Fruit fly (Drosophila melanogaster) whole organism, wandering third instar larva: ENCODE results near the gene Mulk.

Experiments
- Abd-B ChIP-seq: fragments of >200 bp; optimal IDR thresholded peaks from 2 replicates; lab custom pipeline; 2017; ENCODE audit warnings: missing biosample characterization, missing genetic modification characterization
- CG32264 ChIP-seq: fragments of 200-800 bp; sonication (Bioruptor generic); optimal IDR thresholded peaks from 2 replicates; lab custom pipeline; 2016; ENCODE audit warnings: missing biosample characterization, missing genetic modification characterization
- CG9705 ChIP-seq: fragments of 200-800 bp; sonication (Bioruptor generic); optimal IDR thresholded peaks from 2 replicates; lab custom pipeline; 2018; ENCODE audit warnings: missing biosample characterization, mild to moderate bottlenecking, missing genetic modification characterization
- CrebA ChIP-seq: fragments of 200-800 bp; sonication (Bioruptor generic); optimal IDR thresholded peaks from 2 replicates; lab custom pipeline; 2016; ENCODE audit warnings: missing biosample characterization, mild to moderate bottlenecking, missing genetic modification characterization, borderline replicate concordance
- Dfd ChIP-seq: fragments of >200 bp; optimal IDR thresholded peaks from 2 replicates; lab custom pipeline; 2017; ENCODE audit warnings: missing biosample characterization, missing genetic modification characterization
- Dif ChIP-seq: fragments of 200-275, 200-300 bp; sonication (Bioruptor generic); optimal IDR thresholded peaks from 2 replicates; lab custom pipeline; 2018; ENCODE audit warnings: missing biosample characterization, missing genetic modification characterization; ENCODE audit not compliant: partially characterized antibody
- GATAd ChIP-seq: sonication (Bioruptor generic); optimal IDR thresholded peaks from 2 replicates; lab custom pipeline; 2016; ENCODE audit warnings: missing biosample characterization, missing genetic modification characterization
- HLH106 ChIP-seq: fragments of 200-800 bp; optimal IDR thresholded peaks from 3 replicates; lab custom pipeline; 2019; ENCODE audit warnings: missing biosample characterization, mild to moderate bottlenecking, missing genetic modification characterization, moderate library complexity
- Hnf4 ChIP-seq: fragments of 200-800 bp; sonication (Bioruptor generic); optimal IDR thresholded peaks from 2 replicates; lab custom pipeline; 2016; ENCODE audit warnings: missing biosample characterization, mild to moderate bottlenecking, missing genetic modification characterization
- Hr78 ChIP-seq: fragments of >200 bp; optimal IDR thresholded peaks from 2 replicates; lab custom pipeline; 2017; ENCODE audit warnings: missing biosample characterization, missing genetic modification characterization
- Hr83 ChIP-seq: fragments of 200-300 bp; sonication (Bioruptor generic); optimal IDR thresholded peaks from 2 replicates; lab custom pipeline; 2016; ENCODE audit warnings: missing biosample characterization, mild to moderate bottlenecking, missing genetic modification characterization, moderate library complexity; ENCODE audit not compliant: poor library complexity, severe bottlenecking
- Jra ChIP-seq: sonication (Bioruptor generic); optimal IDR thresholded peaks from 2 replicates; lab custom pipeline; 2016; ENCODE audit warnings: missing biosample characterization, missing genetic modification characterization
- Mio ChIP-seq: sonication (Bioruptor generic); optimal IDR thresholded peaks from 2 replicates; lab custom pipeline; 2016; ENCODE audit warnings: missing biosample characterization, missing genetic modification characterization
- Myc ChIP-seq: fragments of >200 bp; optimal IDR thresholded peaks from 2 replicates; lab custom pipeline; 2017
- N ChIP-seq: fragments of >200 bp; optimal IDR thresholded peaks from 2 replicates; lab custom pipeline; 2018; ENCODE audit warnings: missing biosample characterization, missing external identifiers, missing genetic modification characterization
- OdsH ChIP-seq: fragments of 200-800 bp; sonication (Bioruptor generic); optimal IDR thresholded peaks from 2 replicates; lab custom pipeline; 2016; ENCODE audit warnings: missing biosample characterization, mild to moderate bottlenecking, missing genetic modification characterization
- Rel ChIP-seq, 2 experiments: fragments of 200-800 bp; sonication (Bioruptor generic) in 1 of 2; optimal IDR thresholded peaks; 2 replicates in 1 of 2; 3 replicates in 1 of 2; lab custom pipeline; 2016 to 2019; ENCODE audit warnings: mild to moderate bottlenecking in 2 of 2, missing biosample characterization in 2 of 2, missing genetic modification characterization in 2 of 2, moderate library complexity in 1 of 2
- Sp1 ChIP-seq: fragments of 200-800 bp; sonication (Bioruptor generic); optimal IDR thresholded peaks from 3 replicates; lab custom pipeline; 2019; ENCODE audit warnings: missing biosample characterization, mild to moderate bottlenecking, missing genetic modification characterization, moderate library complexity
- Vsx2 ChIP-seq: fragments of 200-300, 225-300 bp; sonication (Bioruptor generic); optimal IDR thresholded peaks from 2 replicates; lab custom pipeline; 2018; ENCODE audit warnings: missing biosample characterization, missing genetic modification characterization; ENCODE audit not compliant: partially characterized antibody
- br ChIP-seq: fragments of 200-800 bp; sonication (Bioruptor generic); optimal IDR thresholded peaks from 2 replicates; lab custom pipeline; 2016; ENCODE audit warnings: missing biosample characterization, missing genetic modification characterization
- brk ChIP-seq: fragments of 200-800 bp; sonication (Bioruptor generic); optimal IDR thresholded peaks from 2 replicates; lab custom pipeline; 2016; ENCODE audit warnings: missing biosample characterization, mild to moderate bottlenecking, missing genetic modification characterization
- dl ChIP-seq, 2 experiments: fragments of 175-275, 200-275 bp in 1 of 2; fragments of 200-275 bp in 1 of 2; sonication (Bioruptor generic); optimal IDR thresholded peaks; lab custom pipeline; 2018; ENCODE audit warnings: mild to moderate bottlenecking in 2 of 2, missing biosample characterization in 2 of 2, missing genetic modification characterization in 2 of 2, moderate library complexity in 2 of 2; ENCODE audit not compliant: partially characterized antibody in 2 of 2, insufficient read depth in 1 of 2
- dmrt93B ChIP-seq: fragments of 200-800 bp; sonication (Bioruptor generic); optimal IDR thresholded peaks from 2 replicates; lab custom pipeline; 2018; ENCODE audit warnings: missing biosample characterization, mild to moderate bottlenecking, missing genetic modification characterization
- dsf ChIP-seq: sonication (Bioruptor generic); optimal IDR thresholded peaks from 2 replicates; lab custom pipeline; 2016; ENCODE audit warnings: missing biosample characterization, missing genetic modification characterization, borderline replicate concordance
- ey ChIP-seq: fragments of 200-800 bp; sonication (Bioruptor generic); optimal IDR thresholded peaks from 2 replicates; lab custom pipeline; 2016; ENCODE audit warnings: missing biosample characterization, missing genetic modification characterization
- foxo ChIP-seq, 2 experiments: fragments of 200-800 bp; sonication (Bioruptor generic); optimal IDR thresholded peaks; 2 replicates in 1 of 2; 3 replicates in 1 of 2; lab custom pipeline; 2016 to 2017; ENCODE audit warnings: missing biosample characterization in 2 of 2, missing genetic modification characterization in 2 of 2
- fru ChIP-seq: fragments of 200-800 bp; sonication (Bioruptor generic); optimal IDR thresholded peaks from 3 replicates; lab custom pipeline; 2016; ENCODE audit warnings: missing biosample characterization, mild to moderate bottlenecking, missing genetic modification characterization
- h ChIP-seq: fragments of 200-800 bp; sonication (Bioruptor generic); optimal IDR thresholded peaks from 3 replicates; lab custom pipeline; 2016; ENCODE audit warnings: missing biosample characterization, mild to moderate bottlenecking, missing genetic modification characterization
- jim ChIP-seq: fragments of 175-275, 200-325 bp; sonication (Bioruptor generic); optimal IDR thresholded peaks from 2 replicates; lab custom pipeline; 2016; ENCODE audit warnings: missing biosample characterization, mild to moderate bottlenecking, missing genetic modification characterization
- lola ChIP-seq: fragments of >200 bp; optimal IDR thresholded peaks from 2 replicates; lab custom pipeline; 2017; ENCODE audit warnings: missing biosample characterization, missing genetic modification characterization
- pan ChIP-seq: fragments of >200 bp; optimal IDR thresholded peaks from 2 replicates; lab custom pipeline; 2017
- psq ChIP-seq: fragments of 200-800 bp; sonication (Bioruptor generic); optimal IDR thresholded peaks from 3 replicates; lab custom pipeline; 2017; ENCODE audit warnings: missing biosample characterization, mild to moderate bottlenecking, missing genetic modification characterization, moderate library complexity
- rgr ChIP-seq: fragments of 200-800 bp; sonication (Bioruptor generic); optimal IDR thresholded peaks from 3 replicates; lab custom pipeline; 2016; ENCODE audit warnings: missing biosample characterization, mild to moderate bottlenecking, missing genetic modification characterization
- sage ChIP-seq: fragments of 200-800 bp; sonication (Bioruptor generic); optimal IDR thresholded peaks from 2 replicates; lab custom pipeline; 2016; ENCODE audit warnings: missing biosample characterization, mild to moderate bottlenecking, missing genetic modification characterization
- sv ChIP-seq: fragments of 200-800 bp; sonication (Bioruptor generic); optimal IDR thresholded peaks from 3 replicates; lab custom pipeline; 2016; ENCODE audit warnings: missing biosample characterization, missing genetic modification characterization
- tai ChIP-seq: sonication (Bioruptor generic); optimal IDR thresholded peaks from 2 replicates; lab custom pipeline; 2016; ENCODE audit warnings: missing biosample characterization, missing genetic modification characterization
- usp ChIP-seq: fragments of >200 bp; optimal IDR thresholded peaks from 2 replicates; lab custom pipeline; 2017; ENCODE audit warnings: missing biosample characterization, missing genetic modification characterization
- woc ChIP-seq: sonication (Bioruptor generic); optimal IDR thresholded peaks from 2 replicates; lab custom pipeline; 2016; ENCODE audit warnings: missing biosample characterization, mild to moderate bottlenecking, missing genetic modification characterization

The Mulk gene

dm6 chr2L:10230455-10230854 is 39.4 kb upstream of the Mulk start:
- TF ChIP-seq dl (GFP tag; optimal IDR thresholded peaks at IDR 0.05; lab: Kevin White, UChicago; ENCODE audit: insufficient read depth in 1 of 2, partially characterized antibody in 2 of 2) (no peak), foxo (GFP tag; optimal IDR thresholded peaks at IDR 0.05; lab: Kevin White, UChicago) (no peak), psq (no peak), Jra (GFP tag; lab: Kevin White, UChicago) (no peak), rgr (no peak), pan (lab: Kevin White, UChicago) (no peak), Vsx2 (GFP tag; lab: Kevin White, UChicago) (no peak)

- TF ChIP-seq foxo (GFP tag; optimal IDR thresholded peaks at IDR 0.05; lab: Kevin White, UChicago) (peak in 1 of 2 experiments; percentile 59), Myc (lab: Kevin White, UChicago) (no peak), fru (peak; percentile 55), Dfd (GFP tag; lab: Kevin White, UChicago) (no peak), Vsx2 (GFP tag; lab: Kevin White, UChicago) (no peak), HLH106 (tag; lab: Kevin White, UChicago) (peak; percentile 19), Hr78 (no peak), CrebA (GFP tag; lab: Kevin White, UChicago) (no peak), br (GFP tag; lab: Kevin White, UChicago) (no peak), lola (GFP tag; lab: Kevin White, UChicago) (no peak), usp (GFP tag; lab: Kevin White, UChicago) (no peak), dl (GFP tag; optimal IDR thresholded peaks at IDR 0.05; lab: Kevin White, UChicago; ENCODE audit: insufficient read depth in 1 of 2, partially characterized antibody in 2 of 2) (no peak), dsf (GFP tag; lab: Kevin White, UChicago) (no peak), rgr (peak; percentile 60), woc (GFP tag; lab: Kevin White, UChicago) (no peak), Sp1 (peak; percentile 1), jim (no peak), sage (GFP tag; lab: Kevin White, UChicago) (no peak), psq (peak; percentile 32), Abd-B (no peak), sv (no peak), ey (peak; percentile 28), GATAd (GFP tag; lab: Kevin White, UChicago) (no peak), tai (GFP tag; lab: Kevin White, UChicago) (peak; percentile 59), Dif (GFP tag; lab: Kevin White, UChicago) (no peak), Hr83 (GFP tag; lab: Kevin White, UChicago) (peak; percentile 40), CG9705 (no peak), Hnf4 (GFP tag; lab: Kevin White, UChicago) (peak; percentile 22), Rel (GFP tag; optimal IDR thresholded peaks at IDR 0.05; lab: Kevin White, UChicago) (no peak), Rel (tag; optimal IDR thresholded peaks at IDR 0.05; lab: Kevin White, UChicago) (no peak), Mio (no peak), h (peak; percentile 66), dmrt93B (GFP tag; lab: Kevin White, UChicago) (no peak), Jra (GFP tag; lab: Kevin White, UChicago) (no peak), N (GFP tag; lab: Kevin White, UChicago) (no peak), OdsH (GFP tag; lab: Kevin White, UChicago) (peak; percentile 18), CG32264 (no peak), brk (GFP tag; lab: Kevin White, UChicago) (peak; percentile 43), pan (lab: Kevin White, UChicago) (no peak)
These were observed 38.8 kb upstream of the Mulk start for dm6 chr2L:10231092-10231494.

dm6 chr2L:10231510-10231909 is 38.3 kb upstream of the Mulk start, which contains the start of gene ova:
Gene ova, minus strand, starts transcription at chr2L:10231692.
- TF ChIP-seq ey (no peak), CG9705 (no peak), br (GFP tag; lab: Kevin White, UChicago) (no peak), OdsH (GFP tag; lab: Kevin White, UChicago) (no peak), usp (GFP tag; lab: Kevin White, UChicago) (no peak), sv (no peak), Hr78 (no peak), fru (no peak), dsf (GFP tag; lab: Kevin White, UChicago) (no peak), CrebA (GFP tag; lab: Kevin White, UChicago) (no peak), HLH106 (tag; lab: Kevin White, UChicago) (no peak), foxo (GFP tag; optimal IDR thresholded peaks at IDR 0.05; lab: Kevin White, UChicago) (no peak), woc (GFP tag; lab: Kevin White, UChicago) (no peak)
- TF ChIP-seq, all 38 proteins: peak for 0
